Fruit fly (Drosophila melanogaster): ENCODE results near the gene Sec61gamma.

Gene Sec61gamma

dm6 chrX:19603953-19604352, 39.2 kb upstream of the Sec61gamma start (continued):
- peak; percentile 56 for TF ChIP-seq CG8388 (GFP tag; optimal IDR thresholded peaks at IDR 0.05)
- TF ChIP-seq CG2116 (GFP tag; optimal IDR thresholded peaks at IDR 0.05), result peak; percentile 2
- peak; percentile 59 for TF ChIP-seq CG13894 (tag; optimal IDR thresholded peaks at IDR 0.05)
- peak; percentile 66 for TF ChIP-seq org-1 (GFP tag; optimal IDR thresholded peaks at IDR 0.05)
- TF ChIP-seq CG12071 (GFP tag; optimal IDR thresholded peaks at IDR 0.05), result peak; percentile 77
- TF ChIP-seq lola (GFP tag; optimal IDR thresholded peaks at IDR 0.05), result peak in 1 of 3 experiments; percentile 20
- no peak for TF ChIP-seq ro (GFP tag; IDR thresholded peaks at IDR 0.05)
- TF ChIP-seq CG15073 (GFP tag; optimal IDR thresholded peaks at IDR 0.05), result no peak
- TF ChIP-seq fru (optimal IDR thresholded peaks at IDR 0.05), result no peak
- TF ChIP-seq rib (GFP tag; IDR thresholded peaks at IDR 0.05), result peak; percentile 76
- no peak for TF ChIP-seq Kr (GFP tag; optimal IDR thresholded peaks at IDR 0.05)
- no peak for TF ChIP-seq Sry-δ (GFP tag; optimal IDR thresholded peaks at IDR 0.05)
- TF ChIP-seq hbn (GFP tag; IDR thresholded peaks at IDR 0.05; ENCODE audit: partially characterized antibody), result no peak
- TF ChIP-seq Usf (GFP tag; optimal IDR thresholded peaks at IDR 0.05), result no peak
- no peak for TF ChIP-seq CG11398 (GFP tag; optimal IDR thresholded peaks at IDR 0.05)
- peak; percentile 39 for TF ChIP-seq CG1792 (GFP tag; optimal IDR thresholded peaks at IDR 0.05)
- peak; percentile 72 for TF ChIP-seq CG8924 (tag; optimal IDR thresholded peaks at IDR 0.05)
- TF ChIP-seq CG6813 (GFP tag; optimal IDR thresholded peaks at IDR 0.05), result peak; percentile 74
- peak; percentile 54 for TF ChIP-seq CG4404 (GFP tag; IDR thresholded peaks at IDR 0.05)
- no peak for TF ChIP-seq CG13287 (GFP tag; IDR thresholded peaks at IDR 0.05; ENCODE audit: partially characterized antibody)
- TF ChIP-seq CG16779 (GFP tag; IDR thresholded peaks at IDR 0.05), result 0 out of 2 replicates have a peak, but pooled peaks have one; percentile 27
- TF ChIP-seq CG13296 (GFP tag; optimal IDR thresholded peaks at IDR 0.05), result peak; percentile 64
- peak; percentile 53 for TF ChIP-seq danr (GFP tag; IDR thresholded peaks at IDR 0.05)
- TF ChIP-seq shn (GFP tag; optimal IDR thresholded peaks at IDR 0.05), result no peak
- peak; percentile 60 for TF ChIP-seq fd96Cb (tag; optimal IDR thresholded peaks at IDR 0.05)
- peak; percentile 19 for TF ChIP-seq CG6683 (GFP tag; optimal IDR thresholded peaks at IDR 0.05)
- no peak for TF ChIP-seq CG3838 (GFP tag; optimal IDR thresholded peaks at IDR 0.05)
- TF ChIP-seq fd3F (GFP tag; optimal IDR thresholded peaks at IDR 0.05), result peak; percentile 71
- peak; percentile 47 for TF ChIP-seq CG31388 (GFP tag; optimal IDR thresholded peaks at IDR 0.05)
- TF ChIP-seq Stat92E (GFP tag; optimal IDR thresholded peaks at IDR 0.05), result no peak
- no peak for TF ChIP-seq dm (GFP tag; optimal IDR thresholded peaks at IDR 0.05)
- no peak for TF ChIP-seq pita (GFP tag; optimal IDR thresholded peaks at IDR 0.05)
- TF ChIP-seq CG17361 (GFP tag; IDR thresholded peaks at IDR 0.05), result peak; percentile 68; the same call in 2 of the 3 replicates
- TF ChIP-seq wdn (GFP tag; IDR thresholded peaks at IDR 0.05), result peak; percentile 67
- peak; percentile 1 for TF ChIP-seq CTCF (GFP tag; optimal IDR thresholded peaks at IDR 0.05)
- TF ChIP-seq MESR4 (GFP tag; optimal IDR thresholded peaks at IDR 0.05), result no peak
- peak; percentile 55 for TF ChIP-seq jumu (GFP tag; optimal IDR thresholded peaks at IDR 0.05)
- TF ChIP-seq mld (GFP tag; IDR thresholded peaks at IDR 0.05; ENCODE audit: partially characterized antibody), result no peak
- TF ChIP-seq Ssrp (tag; optimal IDR thresholded peaks at IDR 0.05), result peak; percentile 53
- TF ChIP-seq Drgx (GFP tag; IDR thresholded peaks at IDR 0.05), result peak; percentile 84
- TF ChIP-seq CG11247 (GFP tag; IDR thresholded peaks at IDR 0.05), result peak; percentile 77
- no peak for TF ChIP-seq pros (GFP tag; optimal IDR thresholded peaks at IDR 0.05)
- peak; percentile 20 for TF ChIP-seq tx (GFP tag; optimal IDR thresholded peaks at IDR 0.05)
- TF ChIP-seq CG17328 (GFP tag; IDR thresholded peaks at IDR 0.05), result peak; percentile 74
- TF ChIP-seq abd-A (tag; optimal IDR thresholded peaks at IDR 0.05), result peak; percentile 13
- peak; percentile 93 for TF ChIP-seq Rfx (GFP tag; IDR thresholded peaks at IDR 0.05)
- TF ChIP-seq br (optimal IDR thresholded peaks at IDR 0.05), result no peak
- TF ChIP-seq Mad (GFP tag; optimal IDR thresholded peaks at IDR 0.05), result peak; percentile 40
- peak; percentile 64 for TF ChIP-seq Hr3 (GFP tag; optimal IDR thresholded peaks at IDR 0.05)
- no peak for TF ChIP-seq CG33213 (GFP tag; optimal IDR thresholded peaks at IDR 0.05)
- no peak for TF ChIP-seq odd (GFP tag; optimal IDR thresholded peaks at IDR 0.05)
- peak; percentile 94 for TF ChIP-seq CG12769 (tag; optimal IDR thresholded peaks at IDR 0.05)

Measured in whole organism, embryonic.